Fruit fly (Drosophila melanogaster): ENCODE data around the gene mthl11.
A peak's percentile ranks its signal among the peaks of the same experiment; 100 is the strongest.

Gene mthl11

DNA sequence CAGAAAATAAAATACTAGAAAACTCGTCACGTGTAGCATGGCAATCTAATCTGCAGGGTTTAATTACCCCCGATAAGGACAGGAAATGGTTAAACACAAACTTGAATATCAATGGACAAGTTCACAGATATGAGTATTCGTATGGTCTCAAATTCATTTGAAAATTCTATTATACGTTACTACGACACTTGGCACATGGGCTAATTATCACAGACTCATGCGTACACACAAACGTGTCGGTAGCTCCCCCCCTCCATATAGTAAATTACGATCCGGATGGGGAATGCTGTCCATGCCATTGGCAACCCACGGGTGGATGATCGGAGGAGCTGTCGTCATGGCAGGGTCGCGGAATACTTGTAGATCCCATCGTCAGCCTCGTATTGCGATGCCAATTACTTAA is 6.5 kb upstream of the mthl11 start:
- no peak for TF ChIP-seq cyc (GFP tag; optimal IDR thresholded peaks at IDR 0.05)
- TF ChIP-seq fd85E (GFP tag; optimal IDR thresholded peaks at IDR 0.05), result no peak
- peak; percentile 50 for TF ChIP-seq vri (GFP tag; optimal IDR thresholded peaks at IDR 0.05)

DNA sequence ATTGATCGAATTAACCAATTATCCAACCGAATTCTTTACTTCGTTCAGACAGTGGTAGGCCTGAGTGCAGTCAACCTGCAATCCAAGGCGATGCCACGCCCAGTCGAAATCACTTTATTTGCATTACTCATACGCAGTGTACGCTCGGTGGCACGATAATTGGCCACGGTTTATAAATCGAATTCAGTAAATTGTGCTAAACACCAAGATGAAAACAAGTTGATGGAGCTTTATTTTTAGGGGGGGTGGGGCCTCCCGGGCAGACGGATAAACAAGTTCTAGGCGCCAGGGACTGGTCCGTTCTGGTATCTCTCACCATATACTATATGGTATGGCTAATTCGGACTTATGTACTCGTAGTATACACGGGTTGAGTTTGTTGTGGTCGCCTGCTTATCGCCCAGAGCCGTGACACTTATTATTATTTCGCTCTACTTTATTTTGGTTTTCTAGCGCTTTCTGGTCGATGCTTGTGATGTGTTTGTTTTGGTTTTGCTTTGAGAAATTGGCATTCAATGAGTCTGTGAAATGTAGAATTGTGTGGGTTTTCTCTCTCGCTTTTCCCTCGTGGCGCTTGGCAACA is 5.5 kb upstream of the mthl11 start:
- TF ChIP-seq cyc (GFP tag; optimal IDR thresholded peaks at IDR 0.05), result no peak
- TF ChIP-seq CG16779 (tag; optimal IDR thresholded peaks at IDR 0.05), result no peak
- no peak for TF ChIP-seq Lpt (GFP tag; optimal IDR thresholded peaks at IDR 0.05)
- no peak for TF ChIP-seq CG3032 (tag; optimal IDR thresholded peaks at IDR 0.05)
- no peak for TF ChIP-seq CG6276 (GFP tag; optimal IDR thresholded peaks at IDR 0.05)
- no peak for TF ChIP-seq CG11294 (GFP tag; IDR thresholded peaks at IDR 0.05)
- TF ChIP-seq achi (GFP tag; optimal IDR thresholded peaks at IDR 0.05), result no peak
- no peak for TF ChIP-seq CG9139 (GFP tag; optimal IDR thresholded peaks at IDR 0.05)

DNA sequence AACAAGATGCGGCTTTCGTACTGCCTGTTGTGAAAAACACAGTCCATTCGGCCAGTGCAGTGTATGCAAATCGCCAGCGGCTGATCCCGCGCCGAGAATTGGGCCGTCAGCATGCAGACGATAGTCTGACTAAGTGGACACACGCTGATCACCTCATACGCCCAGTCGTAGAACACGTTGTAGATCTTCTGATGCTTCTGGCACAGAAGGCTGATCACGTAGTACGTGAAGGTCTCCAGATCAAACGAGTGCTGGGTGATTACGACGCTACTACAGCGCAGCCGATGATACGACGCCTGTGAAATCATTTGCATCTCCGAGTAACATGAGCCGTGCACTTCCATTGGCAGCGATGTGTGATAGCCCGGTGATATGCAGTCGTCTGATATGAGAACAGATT is 3.1 kb downstream of the mthl11 start:
- peak; percentile 97 for TF ChIP-seq svp (GFP tag)
- no peak for TF ChIP-seq dsx (GFP tag; optimal IDR thresholded peaks at IDR 0.05; ENCODE audit: poor library complexity, severe bottlenecking)
- no peak for TF ChIP-seq achi (GFP tag; optimal IDR thresholded peaks at IDR 0.05)

DNA sequence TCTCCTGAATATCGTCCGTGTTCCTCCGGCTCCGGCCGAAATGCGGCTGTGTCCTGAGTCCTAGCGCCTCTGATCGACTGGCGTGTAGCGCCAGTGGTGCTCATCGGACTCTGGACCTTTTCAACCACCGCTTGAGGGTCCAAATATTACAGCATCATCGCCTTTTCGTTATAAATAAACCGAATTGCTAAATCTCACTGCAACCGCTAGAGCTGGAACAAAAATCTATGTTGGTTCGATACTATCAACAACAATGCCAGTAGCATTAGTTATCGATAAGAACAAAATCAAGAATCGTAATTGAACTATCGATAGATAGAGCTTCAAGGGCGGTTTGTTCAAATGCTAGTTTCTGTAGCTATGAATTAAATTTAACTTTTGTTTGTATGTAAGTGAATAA is 6.2 kb downstream of the mthl11 start, which contains the start of gene CG6325:
Gene CG6325, minus strand, starts transcription at position 220 of the 400 bp plus-strand sequence.
- TF ChIP-seq Lpt (GFP tag; optimal IDR thresholded peaks at IDR 0.05), result no peak
- TF ChIP-seq CG3032 (tag; optimal IDR thresholded peaks at IDR 0.05), result no peak
- TF ChIP-seq Ets21C (GFP tag; optimal IDR thresholded peaks at IDR 0.05), result no peak
- no peak for TF ChIP-seq Hr4 (GFP tag; optimal IDR thresholded peaks at IDR 0.05)
- TF ChIP-seq CG8319 (GFP tag; optimal IDR thresholded peaks at IDR 0.05), result no peak
- TF ChIP-seq esn (GFP tag; optimal IDR thresholded peaks at IDR 0.05), result peak; percentile 43
- TF ChIP-seq ss (GFP tag; optimal IDR thresholded peaks at IDR 0.05), result no peak
- TF ChIP-seq lz (GFP tag; optimal IDR thresholded peaks at IDR 0.05), result peak; percentile 24

DNA sequence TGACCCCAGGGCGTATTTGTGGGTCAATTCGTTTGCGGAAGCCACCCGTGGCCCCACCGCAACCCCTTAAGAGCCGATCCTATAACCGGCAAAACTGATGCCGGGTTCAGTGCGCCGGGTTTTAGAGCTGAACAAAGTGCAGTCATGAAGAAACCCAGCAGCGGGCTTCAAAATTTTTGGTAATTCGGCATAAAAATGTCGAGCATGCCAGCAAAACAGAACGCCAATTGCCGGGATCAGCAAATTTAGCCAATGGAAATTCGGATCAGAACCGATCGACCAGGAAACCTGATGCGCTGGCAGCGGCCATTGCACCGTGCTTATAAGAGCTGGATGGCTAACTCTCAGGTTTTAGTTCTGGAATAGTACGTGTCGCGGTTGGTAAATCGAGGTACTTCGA is 6.8 kb downstream of the mthl11 start:
- no peak for TF ChIP-seq Sox14 (GFP tag; optimal IDR thresholded peaks at IDR 0.05)
- TF ChIP-seq CG9139 (GFP tag; optimal IDR thresholded peaks at IDR 0.05), result no peak
- no peak for TF ChIP-seq CG6854 (GFP tag; optimal IDR thresholded peaks at IDR 0.05)
- no peak for TF ChIP-seq Eip93F (GFP tag; optimal IDR thresholded peaks at IDR 0.05)
- TF ChIP-seq Ets21C (GFP tag; optimal IDR thresholded peaks at IDR 0.05), result no peak

DNA sequence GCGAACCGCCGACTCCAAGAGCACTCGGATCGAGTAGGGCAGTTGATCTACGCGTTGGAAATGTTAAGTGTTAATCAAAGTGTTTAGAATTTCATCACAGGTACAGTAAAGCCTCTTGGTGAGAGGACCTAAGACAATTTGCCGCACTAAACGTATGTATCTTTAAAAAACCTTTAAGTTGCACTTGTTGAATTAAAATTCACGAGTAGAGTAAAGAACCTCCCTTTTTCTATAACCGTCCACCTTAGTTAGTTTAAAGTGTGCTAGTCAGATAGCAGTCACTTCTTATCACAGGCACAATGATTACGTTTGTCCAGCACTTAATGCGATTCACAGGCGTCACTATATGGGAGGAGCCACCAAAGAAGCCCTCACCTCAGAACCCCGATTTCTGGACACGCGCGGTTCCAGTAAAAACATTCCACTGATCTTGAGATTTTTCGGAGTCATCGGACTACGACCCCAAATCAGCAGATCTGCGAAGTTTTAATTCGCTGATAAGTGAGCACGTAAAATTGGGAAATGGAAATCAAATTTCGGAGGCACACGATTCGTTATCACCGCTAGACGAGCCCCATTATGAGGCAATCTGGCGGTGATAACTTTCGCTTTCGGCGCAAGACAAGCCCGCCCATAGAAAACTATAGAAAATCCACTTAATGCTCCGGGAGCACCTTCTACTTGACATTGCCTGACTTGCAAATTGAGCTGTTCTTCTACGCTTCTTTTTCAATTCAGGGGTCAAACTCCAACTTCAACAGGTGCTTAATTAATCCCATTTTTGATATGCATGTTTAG is 11.1 kb downstream of the mthl11 start:
- TF ChIP-seq vri (GFP tag; optimal IDR thresholded peaks at IDR 0.05), result peak; percentile 46
- TF ChIP-seq Sox14 (GFP tag; optimal IDR thresholded peaks at IDR 0.05), result no peak
- TF ChIP-seq CG8632 (GFP tag; optimal IDR thresholded peaks at IDR 0.05), result no peak
- TF ChIP-seq Eip93F (GFP tag; optimal IDR thresholded peaks at IDR 0.05), result no peak
- no peak for TF ChIP-seq CG32006 (GFP tag; optimal IDR thresholded peaks at IDR 0.05)
- no peak for TF ChIP-seq CG3919 (GFP tag; optimal IDR thresholded peaks at IDR 0.05)
- no peak for TF ChIP-seq OdsH (GFP tag; optimal IDR thresholded peaks at IDR 0.05)
- no peak for TF ChIP-seq CG11902 (GFP tag; optimal IDR thresholded peaks at IDR 0.05)
- TF ChIP-seq spab (GFP tag; optimal IDR thresholded peaks at IDR 0.05), result no peak
- peak; percentile 51 for TF ChIP-seq Gug (GFP tag; IDR thresholded peaks at IDR 0.05)
- no peak for TF ChIP-seq CG6792 (GFP tag; optimal IDR thresholded peaks at IDR 0.05)
- no peak for TF ChIP-seq CG1621 (tag; optimal IDR thresholded peaks at IDR 0.05)
- peak; percentile 69 for TF ChIP-seq CG11294 (GFP tag; IDR thresholded peaks at IDR 0.05)
- no peak for TF ChIP-seq CG9139 (GFP tag; optimal IDR thresholded peaks at IDR 0.05)
- TF ChIP-seq CG8319 (GFP tag; optimal IDR thresholded peaks at IDR 0.05), result peak; percentile 2
- no peak for TF ChIP-seq Blimp-1 (GFP tag; optimal IDR thresholded peaks at IDR 0.05)
- no peak for TF ChIP-seq CG6808 (GFP tag; optimal IDR thresholded peaks at IDR 0.05)
- TF ChIP-seq Hr4 (GFP tag; optimal IDR thresholded peaks at IDR 0.05), result no peak
- TF ChIP-seq CG10631 (GFP tag; optimal IDR thresholded peaks at IDR 0.05), result no peak
- TF ChIP-seq CG34406 (GFP tag; optimal IDR thresholded peaks at IDR 0.05), result no peak
- TF ChIP-seq Met (GFP tag; optimal IDR thresholded peaks at IDR 0.05), result no peak
- TF ChIP-seq svp (GFP tag), result peak; percentile 93
- TF ChIP-seq esn (GFP tag; optimal IDR thresholded peaks at IDR 0.05), result no peak
- TF ChIP-seq CG6854 (GFP tag; optimal IDR thresholded peaks at IDR 0.05), result peak; percentile 27
- TF ChIP-seq ss (GFP tag; optimal IDR thresholded peaks at IDR 0.05), result no peak
- peak; percentile 27 for TF ChIP-seq topi (GFP tag; optimal IDR thresholded peaks at IDR 0.05)
- TF ChIP-seq CG6276 (GFP tag; optimal IDR thresholded peaks at IDR 0.05), result no peak
- peak; percentile 46 for TF ChIP-seq cyc (GFP tag; optimal IDR thresholded peaks at IDR 0.05)
- TF ChIP-seq CG10669 (GFP tag; optimal IDR thresholded peaks at IDR 0.05), result no peak

Data from whole organism, prepupa.